Worm (Caenorhabditis elegans) whole organism, L3 larva: ENCODE measurements around the gene lmd-5.

Source experiments
- aly-2 ChIP-seq: fragments of 150-350 bp; optimal IDR thresholded peaks from 2 replicates; lab custom pipeline; 2014; ENCODE audit warnings: missing biosample characterization, missing genetic modification characterization
- ceh-28 ChIP-seq: fragments of 150-350 bp; optimal IDR thresholded peaks from 2 replicates; lab custom pipeline; 2014; ENCODE audit warnings: missing biosample characterization, missing genetic modification reagents, missing genetic modification characterization
- egl-27 ChIP-seq: sonication (generic microtip); optimal IDR thresholded peaks from 4 replicates; lab custom pipeline; 2017; ENCODE audit warnings: missing biosample characterization, missing genetic modification reagents, missing genetic modification characterization
- eor-1 ChIP-seq, 2 experiments: fragments of 150-350 bp; optimal IDR thresholded peaks; 2 replicates each; lab custom pipeline; 2014 to 2018; ENCODE audit warnings: missing biosample characterization in 2 of 2, missing genetic modification characterization in 2 of 2
- fkh-10 ChIP-seq: sonication (generic microtip); optimal IDR thresholded peaks from 2 replicates; lab custom pipeline; 2017; ENCODE audit warnings: missing biosample characterization, missing genetic modification reagents, missing genetic modification characterization
- fos-1 ChIP-seq: fragments of 150-350 bp; optimal IDR thresholded peaks from 2 replicates; lab custom pipeline; 2014; ENCODE audit warnings: missing biosample characterization, missing genetic modification characterization
- lin-15B ChIP-seq: fragments of 150-350 bp; optimal IDR thresholded peaks from 2 replicates; lab custom pipeline; 2014; ENCODE audit warnings: missing biosample characterization, missing genetic modification characterization
- mdl-1 ChIP-seq: fragments of 150-350 bp; optimal IDR thresholded peaks from 2 replicates; lab custom pipeline; 2014; ENCODE audit warnings: missing biosample characterization, missing genetic modification characterization
- nhr-11 ChIP-seq: fragments of 150-350 bp; optimal IDR thresholded peaks from 2 replicates; lab custom pipeline; 2014; ENCODE audit warnings: missing biosample characterization, missing genetic modification characterization
- nhr-25 ChIP-seq: sonication (generic microtip); optimal IDR thresholded peaks from 2 replicates; lab custom pipeline; 2017; ENCODE audit warnings: missing biosample characterization, missing genetic modification characterization
- nhr-77 ChIP-seq: fragments of 150-350 bp; optimal IDR thresholded peaks from 2 replicates; lab custom pipeline; 2014; ENCODE audit warnings: missing biosample characterization, missing genetic modification characterization
- ztf-4 ChIP-seq: fragments of 150-350 bp; optimal IDR thresholded peaks from 2 replicates; lab custom pipeline; 2014; ENCODE audit warnings: missing biosample characterization, missing genetic modification characterization

DNA sequence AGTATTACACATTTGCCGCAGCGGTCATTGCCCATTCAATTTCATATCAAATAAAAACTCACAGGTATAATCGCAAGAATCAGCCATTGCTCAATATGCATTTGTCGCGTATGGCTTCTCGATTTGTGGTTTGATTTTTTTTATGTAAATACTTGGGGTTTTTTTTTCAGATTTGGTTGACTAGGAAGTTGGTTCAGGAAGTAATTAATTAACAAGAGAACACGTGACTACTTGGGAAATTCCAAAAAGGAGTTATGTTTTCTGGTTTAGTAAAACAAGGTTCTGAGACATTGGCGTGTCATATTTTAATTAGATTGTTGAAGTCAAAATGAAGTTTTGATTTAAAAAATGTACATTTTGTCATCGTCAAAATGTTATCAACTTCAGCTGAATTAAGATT lies 7.5 kb downstream of the lmd-5 start, which contains the start of gene srx-36:
- TF ChIP-seq nhr-11 (tag; lab: Kevin White, UChicago) (no peak), mdl-1 (no peak), fkh-10 (GFP tag; lab: Kevin White, UChicago) (no peak), aly-2 (tag; lab: Kevin White, UChicago) (no peak), egl-27 (tag; lab: Kevin White, UChicago) (no peak), nhr-77 (no peak), nhr-25 (no peak), ceh-28 (tag; lab: Kevin White, UChicago) (no peak), lin-15B (no peak), fos-1 (tag; lab: Kevin White, UChicago) (no peak), ztf-4 (tag; lab: Kevin White, UChicago) (no peak), eor-1 (tag; optimal IDR thresholded peaks at IDR 0.05; lab: Kevin White, UChicago) (no peak)
